Worm (Caenorhabditis elegans) whole organism, young adult: ENCODE measurements around the gene fbxc-43.

Experiments used
- B0019.2 ChIP-seq: fragments of 200-800 bp; sonication (Bioruptor generic); conservative IDR thresholded peaks from 2 replicates; pipeline ENCODE4 v1.3.6; 2022; ENCODE audit warnings: missing genetic modification reagents, missing genetic modification characterization, missing compliant biosample characterization
- C17E4.6 ChIP-seq: fragments of 200-800 bp; sonication (Bioruptor generic); IDR thresholded peaks from 2 replicates; pipeline ENCODE4 v1.3.6; 2022; ENCODE audit warnings: missing genetic modification reagents, missing genetic modification characterization, missing compliant biosample characterization
- F37B4.10 ChIP-seq: fragments of 200-800 bp; sonication (Bioruptor generic); IDR thresholded peaks from 2 replicates; pipeline ENCODE4 v1.3.6; 2022; ENCODE audit warnings: missing genetic modification characterization, missing compliant biosample characterization
- F39B2.1 ChIP-seq: fragments of 200-800 bp; sonication (Bioruptor generic); IDR thresholded peaks from 2 replicates; pipeline ENCODE4 v1.3.6; 2022; ENCODE audit warnings: missing genetic modification reagents, missing genetic modification characterization, missing compliant biosample characterization
- F57A8.1 ChIP-seq: fragments of 200-800 bp; sonication (Bioruptor generic); optimal IDR thresholded peaks from 2 replicates; lab custom pipeline; 2018; ENCODE audit warnings: mild to moderate bottlenecking, missing genetic modification characterization, moderate library complexity, missing compliant biosample characterization
- Y56A3A.18 ChIP-seq: fragments of 200-800 bp; sonication (Bioruptor generic); IDR thresholded peaks from 2 replicates; pipeline ENCODE4 v1.3.6; 2022; ENCODE audit warnings: missing genetic modification reagents, missing genetic modification characterization, missing compliant biosample characterization
- Y95B8A.8 ChIP-seq: fragments of 200-800 bp; sonication (Bioruptor generic); IDR thresholded peaks from 2 replicates; pipeline ENCODE4 v1.3.6; 2022; ENCODE audit warnings: missing genetic modification reagents, missing genetic modification characterization, missing compliant biosample characterization
- ama-1 ChIP-seq, 3 experiments: fragments of 150-350 bp in 1 of 3; sonication (generic microtip) in 2 of 3; optimal IDR thresholded peaks; 2 replicates each; lab custom pipeline; 2014 to 2018; ENCODE audit warnings: missing biosample characterization in 2 of 3, missing genetic modification characterization in 2 of 3, missing genetic modification reagents in 2 of 3
- aptf-2 ChIP-seq: fragments of 200-800 bp; sonication (Bioruptor generic); conservative IDR thresholded peaks from 2 replicates; pipeline ENCODE4 v1.3.6; 2022; ENCODE audit warnings: missing genetic modification reagents, missing genetic modification characterization, missing compliant biosample characterization
- attf-3 ChIP-seq: fragments of 200-800 bp; sonication (Bioruptor generic); conservative IDR thresholded peaks from 2 replicates; pipeline ENCODE4 v1.3.6; 2022; ENCODE audit warnings: missing genetic modification reagents, missing genetic modification characterization, missing compliant biosample characterization
- cebp-2 ChIP-seq: fragments of 200-800 bp; sonication (Bioruptor generic); IDR thresholded peaks from 2 replicates; pipeline ENCODE4 v1.3.6; 2022; ENCODE audit warnings: missing genetic modification characterization, missing compliant biosample characterization
- ceh-40 ChIP-seq: fragments of 200-800 bp; sonication (Bioruptor generic); IDR thresholded peaks from 2 replicates; pipeline ENCODE4 v1.3.6; 2022; ENCODE audit warnings: missing genetic modification characterization, missing compliant biosample characterization
- ceh-91 ChIP-seq: fragments of 200-800 bp; sonication (Bioruptor generic); IDR thresholded peaks from 2 replicates; pipeline ENCODE4 v1.3.6; 2022; ENCODE audit warnings: missing genetic modification reagents, missing genetic modification characterization, missing compliant biosample characterization
- dox-1 ChIP-seq: fragments of 200-800 bp; sonication (Bioruptor generic); IDR thresholded peaks from 2 replicates; pipeline ENCODE4 v1.3.6; 2022; ENCODE audit warnings: missing genetic modification reagents, missing genetic modification characterization, missing compliant biosample characterization
- dpff-1 ChIP-seq: sonication (generic microtip); optimal IDR thresholded peaks from 2 replicates; lab custom pipeline; 2017; ENCODE audit warnings: mild to moderate bottlenecking, missing genetic modification characterization, missing compliant biosample characterization
- efl-1 ChIP-seq: fragments of 150-350 bp; optimal IDR thresholded peaks from 2 replicates; lab custom pipeline; 2014; ENCODE audit warnings: missing biosample characterization, missing genetic modification reagents, missing genetic modification characterization
- egrh-3 ChIP-seq: fragments of 200-800 bp; sonication (Bioruptor generic); IDR thresholded peaks from 2 replicates; pipeline ENCODE4 v1.3.6; 2022; ENCODE audit warnings: missing genetic modification reagents, missing genetic modification characterization, missing compliant biosample characterization
- ets-4 ChIP-seq: fragments of 200-800 bp; sonication (Bioruptor generic); optimal IDR thresholded peaks from 2 replicates; lab custom pipeline; 2018; ENCODE audit warnings: mild to moderate bottlenecking, missing genetic modification characterization, missing compliant biosample characterization
- fkh-3 ChIP-seq: sonication (generic microtip); optimal IDR thresholded peaks from 2 replicates; lab custom pipeline; 2016; ENCODE audit warnings: mild to moderate bottlenecking, missing genetic modification characterization, missing compliant biosample characterization
- hlh-12 ChIP-seq: sonication (generic microtip); optimal IDR thresholded peaks from 2 replicates; lab custom pipeline; 2016; ENCODE audit warnings: missing genetic modification characterization, missing compliant biosample characterization
- hmg-1.2 ChIP-seq: fragments of 200-800 bp; sonication (Bioruptor generic); IDR thresholded peaks from 2 replicates; pipeline ENCODE4 v1.3.6; 2022; ENCODE audit warnings: missing genetic modification reagents, missing genetic modification characterization, missing compliant biosample characterization
- let-526 ChIP-seq: fragments of 200-800 bp; sonication (Bioruptor generic); IDR thresholded peaks from 2 replicates; pipeline ENCODE4 v1.3.6; 2022; ENCODE audit warnings: missing genetic modification reagents, missing genetic modification characterization, missing compliant biosample characterization
- lin-40 ChIP-seq: sonication (generic microtip); optimal IDR thresholded peaks from 2 replicates; lab custom pipeline; 2016; ENCODE audit warnings: missing genetic modification characterization, mild to moderate bottlenecking, missing compliant biosample characterization, missing genotype, missing genetic modification reagents
- lin-54 ChIP-seq: fragments of 200-800 bp; sonication (Bioruptor generic); optimal IDR thresholded peaks from 2 replicates; lab custom pipeline; 2018; ENCODE audit warnings: mild to moderate bottlenecking, missing genetic modification characterization, missing compliant biosample characterization
- lsl-1 ChIP-seq: fragments of 200-800 bp; sonication (Bioruptor generic); optimal IDR thresholded peaks from 2 replicates; lab custom pipeline; 2018; ENCODE audit warnings: mild to moderate bottlenecking, missing genetic modification characterization, moderate library complexity, missing compliant biosample characterization
- lsy-27 ChIP-seq: sonication (generic microtip); optimal IDR thresholded peaks from 2 replicates; lab custom pipeline; 2017; ENCODE audit warnings: missing genetic modification characterization, mild to moderate bottlenecking, missing compliant biosample characterization, antibody characterized with exemption, missing genotype, borderline replicate concordance; ENCODE audit not compliant: insufficient read depth
- madf-6 ChIP-seq: fragments of 200-800 bp; sonication (Bioruptor generic); IDR thresholded peaks from 2 replicates; pipeline ENCODE4 v1.3.6; 2022; ENCODE audit warnings: missing genetic modification reagents, missing genetic modification characterization, missing compliant biosample characterization
- madf-8 ChIP-seq: fragments of 200-800 bp; sonication (Bioruptor generic); conservative IDR thresholded peaks from 2 replicates; pipeline ENCODE4 v1.3.6; 2022; ENCODE audit warnings: missing genetic modification reagents, missing genetic modification characterization, missing compliant biosample characterization
- mes-4 ChIP-seq: sonication (generic microtip); optimal IDR thresholded peaks from 2 replicates; lab custom pipeline; 2016; ENCODE audit warnings: missing genotype, missing genetic modification characterization, missing compliant biosample characterization
- nhr-179 ChIP-seq: sonication (generic microtip); optimal IDR thresholded peaks from 2 replicates; lab custom pipeline; 2016; ENCODE audit warnings: mild to moderate bottlenecking, missing genetic modification characterization, missing compliant biosample characterization
- nhr-27 ChIP-seq: fragments of 200-800 bp; sonication (Bioruptor generic); optimal IDR thresholded peaks from 2 replicates; lab custom pipeline; 2018; ENCODE audit warnings: mild to moderate bottlenecking, missing genetic modification characterization, moderate library complexity, missing compliant biosample characterization
- pbrm-1 ChIP-seq: fragments of 200-800 bp; sonication (Bioruptor generic); IDR thresholded peaks from 2 replicates; pipeline ENCODE4 v1.3.6; 2022; ENCODE audit warnings: missing genetic modification reagents, missing genetic modification characterization, missing compliant biosample characterization
- sdz-38 ChIP-seq: sonication (generic microtip); optimal IDR thresholded peaks from 2 replicates; lab custom pipeline; 2016; ENCODE audit warnings: missing genotype, missing genetic modification characterization, missing compliant biosample characterization
- sea-2 ChIP-seq: fragments of 200-800 bp; sonication (Bioruptor generic); IDR thresholded peaks from 2 replicates; pipeline ENCODE4 v1.3.6; 2022; ENCODE audit warnings: missing genetic modification characterization, missing compliant biosample characterization
- snpc-3.4 ChIP-seq: sonication (generic microtip); optimal IDR thresholded peaks from 2 replicates; lab custom pipeline; 2017; ENCODE audit warnings: missing genetic modification characterization, mild to moderate bottlenecking, missing compliant biosample characterization, antibody characterized with exemption, moderate library complexity, missing genotype, missing genetic modification reagents
- snpc-4 ChIP-seq, 5 experiments: fragments of 150-350 bp in 1 of 5; sonication (generic microtip) in 4 of 5; optimal IDR thresholded peaks; 2 replicates each; lab custom pipeline; 2014 to 2018; ENCODE audit warnings: missing genetic modification characterization in 5 of 5, missing biosample characterization in 3 of 5, antibody characterized with exemption in 2 of 5, mild to moderate bottlenecking in 2 of 5, missing compliant biosample characterization in 2 of 5, missing genotype in 2 of 5, moderate library complexity in 2 of 5, missing genetic modification reagents in 1 of 5
- tbx-9 ChIP-seq: sonication (generic microtip); optimal IDR thresholded peaks from 2 replicates; lab custom pipeline; 2016; ENCODE audit warnings: borderline replicate concordance, missing genetic modification characterization, inconsistent platforms, missing compliant biosample characterization
- tlf-1 ChIP-seq: fragments of 200-800 bp; sonication (Bioruptor generic); optimal IDR thresholded peaks from 2 replicates; lab custom pipeline; 2018; ENCODE audit warnings: mild to moderate bottlenecking, missing genetic modification characterization, missing compliant biosample characterization
- zfh-2 ChIP-seq: fragments of 200-800 bp; sonication (Bioruptor generic); conservative IDR thresholded peaks from 2 replicates; pipeline ENCODE4 v1.3.6; 2022; ENCODE audit warnings: missing genetic modification reagents, missing genetic modification characterization, missing compliant biosample characterization
- zim-3 ChIP-seq: sonication (generic microtip); optimal IDR thresholded peaks from 2 replicates; lab custom pipeline; 2017; ENCODE audit warnings: mild to moderate bottlenecking, missing genetic modification characterization, moderate library complexity, missing compliant biosample characterization
- ztf-22 ChIP-seq: fragments of 200-800 bp; sonication (Bioruptor generic); optimal IDR thresholded peaks from 2 replicates; lab custom pipeline; 2018; ENCODE audit warnings: mild to moderate bottlenecking, missing genetic modification characterization, moderate library complexity, missing compliant biosample characterization
- ztf-6 ChIP-seq: fragments of 200-800 bp; sonication (Bioruptor generic); IDR thresholded peaks from 2 replicates; pipeline ENCODE4 v1.3.6; 2022; ENCODE audit warnings: missing genetic modification reagents, missing genetic modification characterization, missing compliant biosample characterization

Gene fbxc-43

DNA sequence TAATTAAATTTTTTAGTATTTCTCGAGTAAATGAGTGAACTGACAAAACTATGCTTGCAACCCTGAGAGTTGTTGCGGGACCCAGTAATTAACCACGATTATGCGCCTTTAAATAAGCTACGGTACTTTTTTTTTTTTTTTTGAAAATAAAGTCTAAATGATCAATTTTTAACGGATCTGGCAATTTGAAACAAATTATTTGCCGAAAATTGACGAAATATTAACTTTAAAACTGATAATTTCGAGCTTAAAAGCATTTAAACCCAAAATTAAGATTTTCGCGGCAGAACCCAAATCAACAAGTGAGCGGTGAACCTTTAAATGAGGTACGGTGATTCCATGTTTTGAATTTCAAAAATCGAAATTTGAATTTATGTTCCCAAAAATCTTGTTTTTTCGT, 13.3 kb downstream of the fbxc-43 start (continued):
- TF ChIP-seq lsl-1 (GFP tag; lab: Kevin White, UChicago) (peak; percentile 95), aptf-2 (GFP tag; lab: Robert Waterston, UW) (no peak), tbx-9 (no peak), fkh-3 (tag; lab: Kevin White, UChicago) (no peak), nhr-179 (tag; lab: Kevin White, UChicago) (no peak), ceh-40 (GFP tag; lab: Robert Waterston, UW) (no peak), F37B4.10 (GFP tag; lab: Robert Waterston, UW) (no peak), snpc-4 (GFP tag; optimal IDR thresholded peaks at IDR 0.05; lab: Kevin White, UChicago) (no peak), snpc-4 (tag; optimal IDR thresholded peaks at IDR 0.05; lab: Kevin White, UChicago) (no peak), sea-2 (GFP tag; lab: Robert Waterston, UW) (no peak), snpc-3.4 (no peak), F39B2.1 (GFP tag; lab: Robert Waterston, UW) (no peak), hmg-1.2 (GFP tag; lab: Robert Waterston, UW) (no peak), C17E4.6 (no peak), ztf-6 (GFP tag; lab: Robert Waterston, UW) (no peak), lin-54 (GFP tag; lab: Kevin White, UChicago) (peak; percentile 50), sdz-38 (tag; lab: Kevin White, UChicago) (no peak), ceh-91 (peak; percentile 82), zim-3 (tag; lab: Kevin White, UChicago) (no peak), madf-8 (GFP tag; lab: Robert Waterston, UW) (peak; percentile 92), hlh-12 (tag; lab: Kevin White, UChicago) (no peak), ama-1 (optimal IDR thresholded peaks at IDR 0.05; lab: Kevin White, UChicago) (no peak), ama-1 (GFP tag; optimal IDR thresholded peaks at IDR 0.05; lab: Kevin White, UChicago) (no peak), efl-1 (GFP tag; lab: Kevin White, UChicago) (peak; percentile 41), dox-1 (GFP tag; lab: Robert Waterston, UW) (no peak), attf-3 (GFP tag; lab: Robert Waterston, UW) (no peak), let-526 (GFP tag; lab: Robert Waterston, UW) (no peak), ztf-22 (GFP tag; lab: Kevin White, UChicago) (no peak), Y95B8A.8 (GFP tag; lab: Robert Waterston, UW) (no peak), zfh-2 (GFP tag; lab: Robert Waterston, UW) (no peak), tlf-1 (no peak), egrh-3 (no peak)

DNA sequence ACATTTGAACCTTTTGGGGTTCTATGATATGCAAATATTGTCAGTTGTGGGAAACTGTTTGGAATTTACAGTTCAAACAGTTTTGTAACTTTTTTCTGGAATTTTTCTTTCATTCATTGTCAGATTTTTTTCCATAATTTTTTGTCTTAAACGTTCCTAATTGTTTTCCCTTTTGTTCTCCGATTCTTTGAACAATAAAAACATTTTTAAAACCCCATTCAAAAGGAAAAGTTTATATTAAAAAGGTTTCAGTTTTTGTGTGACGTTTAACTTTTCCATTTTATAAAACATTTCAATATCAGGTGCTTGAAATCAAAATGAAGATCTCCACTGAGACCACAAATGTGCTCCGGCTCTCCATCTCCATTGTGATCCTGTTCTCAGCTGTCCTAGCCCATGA, 16.7 kb downstream of the fbxc-43 start, which contains the start of gene F31D5.1:
Gene F31D5.1 (plus strand): TSS at position 301 of the 400 bp plus-strand sequence.
- TF ChIP-seq nhr-27, result no peak
- no peak for TF ChIP-seq F57A8.1 (GFP tag; lab: Kevin White, UChicago)
- TF ChIP-seq mes-4 (tag; lab: Kevin White, UChicago), result no peak
- no peak for TF ChIP-seq B0019.2 (GFP tag; lab: Robert Waterston, UW)
- TF ChIP-seq lin-40, result no peak
- no peak for TF ChIP-seq Y56A3A.18
- no peak for TF ChIP-seq madf-6 (GFP tag; lab: Robert Waterston, UW)
- no peak for TF ChIP-seq pbrm-1
- no peak for TF ChIP-seq lsy-27 (tag; lab: Kevin White, UChicago)
- TF ChIP-seq cebp-2 (GFP tag; lab: Robert Waterston, UW), result no peak
- no peak for TF ChIP-seq ets-4 (GFP tag; lab: Kevin White, UChicago)
- TF ChIP-seq dpff-1 (tag; lab: Kevin White, UChicago), result no peak
